Worm (Caenorhabditis elegans) whole organism, L4 larva: ENCODE measurements around the gene C50F4.4.

Source experiments
- D1046.2 ChIP-seq: fragments of 200-800 bp; sonication (Bioruptor generic); IDR thresholded peaks from 2 replicates; pipeline ENCODE4 v1.3.6; 2022; ENCODE audit warnings: missing genetic modification characterization, missing compliant biosample characterization
- F10B5.3 ChIP-seq: sonication (generic microtip); optimal IDR thresholded peaks from 2 replicates; lab custom pipeline; 2016; ENCODE audit warnings: mild to moderate bottlenecking, missing genetic modification characterization, missing compliant biosample characterization
- F37D6.2 ChIP-seq: sonication (generic microtip); optimal IDR thresholded peaks from 2 replicates; lab custom pipeline; 2016; ENCODE audit warnings: mild to moderate bottlenecking, missing genetic modification characterization, missing compliant biosample characterization
- F44E2.7 ChIP-seq: fragments of 200-800 bp; sonication (Bioruptor generic); IDR thresholded peaks from 2 replicates; pipeline ENCODE4 v2.1.2; 2022; ENCODE audit warnings: missing genetic modification characterization, missing compliant biosample characterization
- T26A8.4 ChIP-seq: fragments of 200-800 bp; sonication (Bioruptor generic); IDR thresholded peaks from 2 replicates; pipeline ENCODE4 v1.3.6; 2022; ENCODE audit warnings: missing genetic modification characterization, missing compliant biosample characterization
- Y48G9A.11 ChIP-seq: fragments of 200-800 bp; sonication (Bioruptor generic); IDR thresholded peaks from 2 replicates; pipeline ENCODE4 v1.3.6; 2022; ENCODE audit warnings: missing genetic modification reagents, missing genetic modification characterization, missing compliant biosample characterization
- ZK337.2 ChIP-seq: fragments of 200-800 bp; sonication (Bioruptor generic); IDR thresholded peaks from 2 replicates; pipeline ENCODE4 v1.3.6; 2022; ENCODE audit warnings: missing genetic modification reagents, missing genetic modification characterization, missing compliant biosample characterization
- ZK546.5 ChIP-seq, 2 experiments: sonication (generic microtip); optimal IDR thresholded peaks; 2 replicates each; lab custom pipeline; 2017; ENCODE audit warnings: missing biosample characterization in 2 of 2, missing genetic modification characterization in 2 of 2
- aha-1 ChIP-seq: fragments of 150-350 bp; peaks from one replicate; lab custom pipeline; 2014; ENCODE audit warnings: missing biosample characterization, missing genetic modification characterization
- arid-1 ChIP-seq: fragments of 200-800 bp; sonication (Bioruptor generic); conservative IDR thresholded peaks from 2 replicates; pipeline ENCODE4 v1.3.6; 2022; ENCODE audit warnings: missing genetic modification reagents, missing genetic modification characterization, missing compliant biosample characterization
- ceh-20 ChIP-seq: fragments of 200-800 bp; sonication (Bioruptor generic); IDR thresholded peaks from 2 replicates; pipeline ENCODE4 v1.3.6; 2022; ENCODE audit warnings: missing genetic modification reagents, missing genetic modification characterization, missing compliant biosample characterization
- ceh-62 ChIP-seq: sonication (generic microtip); optimal IDR thresholded peaks from 2 replicates; lab custom pipeline; 2017; ENCODE audit warnings: missing biosample characterization, missing genetic modification characterization
- cey-2 ChIP-seq: sonication (generic microtip); optimal IDR thresholded peaks from 3 replicates; lab custom pipeline; 2017; ENCODE audit warnings: missing genetic modification characterization, mild to moderate bottlenecking, missing compliant biosample characterization, antibody characterized with exemption, borderline replicate concordance; ENCODE audit not compliant: insufficient read depth
- daf-16 ChIP-seq, 3 experiments: sonication (generic microtip); optimal IDR thresholded peaks; 2 replicates each; lab custom pipeline; 2016 to 2017; ENCODE audit warnings: missing genetic modification characterization in 3 of 3, missing genetic modification reagents in 3 of 3, mild to moderate bottlenecking in 2 of 3, missing compliant biosample characterization in 2 of 3, missing biosample characterization in 1 of 3, moderate library complexity in 1 of 3
- daf-8 ChIP-seq: fragments of 200-800 bp; sonication (Bioruptor generic); IDR thresholded peaks from 2 replicates; pipeline ENCODE4 v1.3.6; 2022; ENCODE audit warnings: missing genetic modification characterization, missing compliant biosample characterization
- dmd-9 ChIP-seq: fragments of 200-800 bp; sonication (Bioruptor generic); IDR thresholded peaks from 2 replicates; pipeline ENCODE4 v1.3.6; 2022; ENCODE audit warnings: missing genetic modification reagents, missing genetic modification characterization, missing compliant biosample characterization
- dpl-1 ChIP-seq: fragments of 150-350 bp; optimal IDR thresholded peaks from 2 replicates; lab custom pipeline; 2014; ENCODE audit warnings: missing biosample characterization, missing genetic modification reagents, missing genetic modification characterization
- dve-1 ChIP-seq: sonication (generic microtip); optimal IDR thresholded peaks from 2 replicates; lab custom pipeline; 2017; ENCODE audit warnings: antibody characterized with exemption, mild to moderate bottlenecking, missing genetic modification characterization, missing compliant biosample characterization; ENCODE audit not compliant: insufficient read depth
- egl-43 ChIP-seq: fragments of 200-800 bp; sonication (Bioruptor generic); IDR thresholded peaks from 2 replicates; pipeline ENCODE4 v1.3.6; 2022; ENCODE audit warnings: missing genetic modification reagents, missing genetic modification characterization, missing compliant biosample characterization
- gei-8 ChIP-seq: fragments of 200-800 bp; sonication (Bioruptor generic); optimal IDR thresholded peaks from 2 replicates; lab custom pipeline; 2018; ENCODE audit warnings: mild to moderate bottlenecking, missing genetic modification characterization, missing compliant biosample characterization
- hif-1 ChIP-seq, 2 experiments: sonication (generic microtip); optimal IDR thresholded peaks; 2 replicates each; lab custom pipeline; 2016 to 2017; ENCODE audit warnings: missing compliant biosample characterization in 2 of 2, missing genetic modification characterization in 2 of 2, missing genetic modification reagents in 2 of 2, missing genotype in 2 of 2, mild to moderate bottlenecking in 1 of 2
- hlh-11 ChIP-seq: fragments of 200-800 bp; sonication (Bioruptor generic); optimal IDR thresholded peaks from 2 replicates; lab custom pipeline; 2018; ENCODE audit warnings: mild to moderate bottlenecking, missing genetic modification characterization, missing compliant biosample characterization
- hmg-1.1 ChIP-seq: fragments of 200-800 bp; sonication (Bioruptor generic); IDR thresholded peaks from 2 replicates; pipeline ENCODE4 v1.3.6; 2022; ENCODE audit warnings: missing genetic modification reagents, missing genetic modification characterization, missing compliant biosample characterization
- jun-1 ChIP-seq: fragments of 150-350 bp; optimal IDR thresholded peaks from 2 replicates; lab custom pipeline; 2014; ENCODE audit warnings: missing biosample characterization, missing genetic modification reagents, missing genetic modification characterization
- lin-15B ChIP-seq: fragments of 150-350 bp; sonication (generic microtip); optimal IDR thresholded peaks from 3 replicates; lab custom pipeline; 2014; ENCODE audit warnings: missing biosample characterization, missing genetic modification characterization
- lin-29 ChIP-seq: fragments of 200-800 bp; sonication (Bioruptor generic); IDR thresholded peaks from 2 replicates; pipeline ENCODE4 v1.3.6; 2022; ENCODE audit warnings: missing genetic modification reagents, missing genetic modification characterization, missing compliant biosample characterization
- lsy-2 ChIP-seq, 2 experiments: fragments of 150-350 bp in 1 of 2; sonication (generic microtip) in 1 of 2; optimal IDR thresholded peaks; 2 replicates each; lab custom pipeline; 2014 to 2017; ENCODE audit warnings: missing biosample characterization in 2 of 2, missing genetic modification characterization in 2 of 2
- madf-5 ChIP-seq, 2 experiments: fragments of 200-800 bp; sonication (Bioruptor generic); IDR thresholded peaks; 2 replicates each; pipeline ENCODE4 v1.3.6; 2022; ENCODE audit warnings: missing compliant biosample characterization in 2 of 2, missing genetic modification characterization in 2 of 2
- mdl-1 ChIP-seq, 2 experiments: fragments of 150-350 bp in 1 of 2; sonication (generic microtip) in 1 of 2; optimal IDR thresholded peaks; 2 replicates each; lab custom pipeline; 2014 to 2017; ENCODE audit warnings: missing biosample characterization in 2 of 2, missing genetic modification characterization in 2 of 2
- mdt-29 ChIP-seq: fragments of 200-800 bp; sonication (Bioruptor generic); IDR thresholded peaks from 2 replicates; pipeline ENCODE4 v1.3.6; 2022; ENCODE audit warnings: missing genetic modification reagents, missing genetic modification characterization, missing compliant biosample characterization
- mxl-2 ChIP-seq: fragments of 200-800 bp; sonication (Bioruptor generic); conservative IDR thresholded peaks from 2 replicates; pipeline ENCODE4 v1.3.6; 2022; ENCODE audit warnings: missing genetic modification reagents, missing genetic modification characterization, missing compliant biosample characterization
- mxl-3 ChIP-seq: fragments of 200-800 bp; sonication (Bioruptor generic); optimal IDR thresholded peaks from 2 replicates; lab custom pipeline; 2018; ENCODE audit warnings: mild to moderate bottlenecking, missing genetic modification characterization, missing compliant biosample characterization
- nhr-237 ChIP-seq: sonication (generic microtip); optimal IDR thresholded peaks from 2 replicates; lab custom pipeline; 2017; ENCODE audit warnings: missing biosample characterization, missing genetic modification characterization
- nhr-25 ChIP-seq: sonication (generic microtip); optimal IDR thresholded peaks from 2 replicates; lab custom pipeline; 2017; ENCODE audit warnings: missing genetic modification characterization, mild to moderate bottlenecking, missing compliant biosample characterization, antibody characterized with exemption, moderate library complexity, borderline replicate concordance; ENCODE audit not compliant: insufficient read depth
- nhr-42 ChIP-seq: fragments of 200-800 bp; sonication (Bioruptor generic); IDR thresholded peaks from 2 replicates; pipeline ENCODE4 v1.3.6; 2022; ENCODE audit warnings: missing genetic modification characterization, missing compliant biosample characterization
- nhr-76 ChIP-seq: fragments of 150-350 bp; optimal IDR thresholded peaks from 2 replicates; lab custom pipeline; 2014; ENCODE audit warnings: missing biosample characterization, missing genetic modification characterization
- pha-4 ChIP-seq, 2 experiments: fragments of 150-350 bp in 1 of 2; fragments of 200-800 bp in 1 of 2; sonication (Bioruptor generic) in 1 of 2; IDR thresholded peaks in 1 of 2; optimal IDR thresholded peaks in 1 of 2; 2 replicates each; pipeline versions ENCODE4 v1.3.6 to Lab custom; 2014 to 2022; ENCODE audit warnings: missing genetic modification characterization in 2 of 2, missing genetic modification reagents in 2 of 2, missing biosample characterization in 1 of 2, missing compliant biosample characterization in 1 of 2
- php-3 ChIP-seq: fragments of 200-800 bp; sonication (Bioruptor generic); IDR thresholded peaks from 2 replicates; pipeline ENCODE4 v1.3.6; 2022; ENCODE audit warnings: missing genetic modification reagents, missing genetic modification characterization, missing compliant biosample characterization
- rbr-2 ChIP-seq: sonication (generic microtip); optimal IDR thresholded peaks from 2 replicates; lab custom pipeline; 2016; ENCODE audit warnings: missing genotype, missing genetic modification characterization, missing compliant biosample characterization
- sdz-12 ChIP-seq: fragments of 200-800 bp; sonication (Bioruptor generic); optimal IDR thresholded peaks from 2 replicates; lab custom pipeline; 2018; ENCODE audit warnings: mild to moderate bottlenecking, missing genetic modification characterization, missing compliant biosample characterization
- skn-1 ChIP-seq: fragments of 150-350 bp; optimal IDR thresholded peaks from 2 replicates; lab custom pipeline; 2014; ENCODE audit warnings: missing biosample characterization, missing genetic modification characterization
- snpc-4 ChIP-seq: fragments of 150-350 bp; optimal IDR thresholded peaks from 2 replicates; lab custom pipeline; 2014; ENCODE audit warnings: missing biosample characterization, missing genetic modification characterization
- tra-1 ChIP-seq: fragments of 200-800 bp; sonication (Bioruptor generic); IDR thresholded peaks from 2 replicates; pipeline ENCODE4 v1.3.6; 2022; ENCODE audit warnings: missing genetic modification reagents, missing genetic modification characterization, missing compliant biosample characterization
- unc-130 ChIP-seq: sonication (generic microtip); optimal IDR thresholded peaks from 2 replicates; lab custom pipeline; 2016; ENCODE audit warnings: missing genetic modification reagents, missing genetic modification characterization, missing compliant biosample characterization
- unc-39 ChIP-seq: sonication (generic microtip); optimal IDR thresholded peaks from 2 replicates; lab custom pipeline; 2017; ENCODE audit warnings: missing biosample characterization, missing genetic modification characterization
- zag-1 ChIP-seq: fragments of 150-350 bp; optimal IDR thresholded peaks from 2 replicates; lab custom pipeline; 2014; ENCODE audit warnings: missing biosample characterization, missing genetic modification characterization
- zfp-2 ChIP-seq: sonication (generic microtip); optimal IDR thresholded peaks from 2 replicates; lab custom pipeline; 2016; ENCODE audit warnings: mild to moderate bottlenecking, missing genetic modification characterization, missing compliant biosample characterization
- zfp-3 ChIP-seq: fragments of 200-800 bp; sonication (Bioruptor generic); conservative IDR thresholded peaks from 2 replicates; pipeline ENCODE4 v1.3.6; 2022; ENCODE audit warnings: missing genetic modification reagents, missing genetic modification characterization, missing compliant biosample characterization
- zip-2 ChIP-seq: fragments of 150-350 bp; optimal IDR thresholded peaks from 2 replicates; lab custom pipeline; 2014; ENCODE audit warnings: missing biosample characterization, missing genetic modification characterization
- ztf-11 ChIP-seq: fragments of 150-350 bp; optimal IDR thresholded peaks from 2 replicates; lab custom pipeline; 2014; ENCODE audit warnings: missing biosample characterization, missing genetic modification characterization

C50F4.4 gene

ce11 chrV:9545238-9545709, 8.7 kb downstream of the C50F4.4 start, which contains the start of the genes his-35 and his-41 (continued):
- no peak for TF ChIP-seq ztf-11 (tag; lab: Kevin White, UChicago)
- TF ChIP-seq ceh-20 (GFP tag; lab: Robert Waterston, UW) = no peak
- TF ChIP-seq F44E2.7 = no peak
- peak; percentile 12 for TF ChIP-seq F37D6.2 (tag; lab: Kevin White, UChicago)
- TF ChIP-seq lin-15B (tag; lab: Kevin White, UChicago) = no peak
- no peak for TF ChIP-seq dmd-9
- no peak for TF ChIP-seq mdt-29 (GFP tag; lab: Robert Waterston, UW)
- TF ChIP-seq rbr-2 = peak; percentile 37
- TF ChIP-seq skn-1 (tag; lab: Kevin White, UChicago) = no peak
- peak; percentile 96 for TF ChIP-seq aha-1
- no peak for TF ChIP-seq zfp-2 (tag; lab: Kevin White, UChicago)
- TF ChIP-seq jun-1 (tag; lab: Kevin White, UChicago) = no peak
- no peak for TF ChIP-seq mxl-2 (GFP tag; lab: Robert Waterston, UW)
- TF ChIP-seq daf-8 (GFP tag; lab: Robert Waterston, UW) = no peak
- no peak for TF ChIP-seq gei-8 (GFP tag; lab: Kevin White, UChicago)
- TF ChIP-seq daf-16 (GFP tag; optimal IDR thresholded peaks at IDR 0.05; lab: Kevin White, UChicago) = no peak
- TF ChIP-seq daf-16 (tag; optimal IDR thresholded peaks at IDR 0.05; lab: Kevin White, UChicago) = no peak
- no peak for TF ChIP-seq ZK337.2 (GFP tag; lab: Robert Waterston, UW)
- no peak for TF ChIP-seq nhr-237 (tag; lab: Kevin White, UChicago)
- no peak; the same call in 1 of the 2 replicates for TF ChIP-seq T26A8.4
- 0 out of 2 replicates have a peak, but pooled peaks have one; percentile 27 for TF ChIP-seq nhr-42 (GFP tag; lab: Robert Waterston, UW)
- peak; percentile 59 for TF ChIP-seq hlh-11 (tag; lab: Kevin White, UChicago)
- no peak for TF ChIP-seq zip-2
- TF ChIP-seq dve-1 = no peak
- no peak for TF ChIP-seq nhr-25 (tag; lab: Kevin White, UChicago)
- 0 out of 2 replicates have a peak, but pooled peaks have one; percentile 24 for TF ChIP-seq hmg-1.1
- TF ChIP-seq php-3 (GFP tag; lab: Robert Waterston, UW) = no peak
- TF ChIP-seq lsy-2 (tag; optimal IDR thresholded peaks at IDR 0.05; lab: Kevin White, UChicago) = peak in 1 of 2 experiments; percentile 46
- TF ChIP-seq zfp-3 (GFP tag; lab: Robert Waterston, UW) = no peak
- no peak for TF ChIP-seq ZK546.5 (tag; optimal IDR thresholded peaks at IDR 0.05; lab: Kevin White, UChicago)
- TF ChIP-seq mdl-1 (tag; optimal IDR thresholded peaks at IDR 0.05; lab: Kevin White, UChicago) = peak in 1 of 2 experiments; percentile 11
- TF ChIP-seq dpl-1 (GFP tag; lab: Kevin White, UChicago) = peak; percentile 27
- TF ChIP-seq madf-5 (GFP tag; IDR thresholded peaks at IDR 0.05; lab: Robert Waterston, UW) = no peak
- no peak for TF ChIP-seq cey-2 (tag; lab: Kevin White, UChicago)
- no peak for TF ChIP-seq D1046.2 (GFP tag; lab: Robert Waterston, UW)
- no peak for TF ChIP-seq unc-39
- no peak for TF ChIP-seq arid-1 (GFP tag; lab: Robert Waterston, UW)
- TF ChIP-seq tra-1 (GFP tag; lab: Robert Waterston, UW) = 0 out of 2 replicates have a peak, but pooled peaks have one; percentile 16
- TF ChIP-seq sdz-12 = no peak
- peak; percentile 57; the same call in 1 of the 2 replicates for TF ChIP-seq egl-43 (GFP tag; lab: Robert Waterston, UW)
- TF ChIP-seq hif-1 (tag; optimal IDR thresholded peaks at IDR 0.05; lab: Kevin White, UChicago) = no peak
- peak; percentile 10 for TF ChIP-seq mxl-3 (GFP tag; lab: Kevin White, UChicago)
- no peak for TF ChIP-seq F10B5.3 (tag; lab: Kevin White, UChicago)
- no peak for TF ChIP-seq lin-29 (GFP tag; lab: Robert Waterston, UW)
- TF ChIP-seq ceh-62 (tag; lab: Kevin White, UChicago) = no peak
- no peak for TF ChIP-seq Y48G9A.11 (GFP tag; lab: Robert Waterston, UW)
- TF ChIP-seq snpc-4 = no peak
- no peak for TF ChIP-seq unc-130
- no peak; the same call in 1 of the 2 replicates for TF ChIP-seq pha-4 (GFP tag; IDR thresholded peaks at IDR 0.05; lab: Robert Waterston, UW)
- no peak for TF ChIP-seq pha-4 (tag; optimal IDR thresholded peaks at IDR 0.05; lab: Kevin White, UChicago)
- no peak for TF ChIP-seq zag-1 (tag; lab: Kevin White, UChicago)
- no peak for TF ChIP-seq nhr-76 (tag; lab: Kevin White, UChicago)
